Worm (Caenorhabditis elegans) whole organism, young adult: ENCODE data around the gene C24A8.6.

Experiments used
- egl-44 ChIP-seq: fragments of 200-800 bp; sonication (Bioruptor generic); IDR thresholded peaks from 2 replicates; pipeline ENCODE4 v1.3.6; 2022; ENCODE audit warnings: missing genetic modification reagents, missing genetic modification characterization, missing compliant biosample characterization
- lin-35 ChIP-seq, 3 experiments: fragments of 150-350 bp in 2 of 3; sonication (generic microtip) in 1 of 3; optimal IDR thresholded peaks; 2 replicates each; lab custom pipeline; 2014 to 2018; ENCODE audit warnings: missing biosample characterization in 3 of 3, missing genetic modification characterization in 3 of 3, missing genetic modification reagents in 3 of 3
- snpc-3.4 ChIP-seq: sonication (generic microtip); optimal IDR thresholded peaks from 2 replicates; lab custom pipeline; 2017; ENCODE audit warnings: missing genetic modification characterization, mild to moderate bottlenecking, missing compliant biosample characterization, antibody characterized with exemption, moderate library complexity, missing genotype, missing genetic modification reagents

DNA sequence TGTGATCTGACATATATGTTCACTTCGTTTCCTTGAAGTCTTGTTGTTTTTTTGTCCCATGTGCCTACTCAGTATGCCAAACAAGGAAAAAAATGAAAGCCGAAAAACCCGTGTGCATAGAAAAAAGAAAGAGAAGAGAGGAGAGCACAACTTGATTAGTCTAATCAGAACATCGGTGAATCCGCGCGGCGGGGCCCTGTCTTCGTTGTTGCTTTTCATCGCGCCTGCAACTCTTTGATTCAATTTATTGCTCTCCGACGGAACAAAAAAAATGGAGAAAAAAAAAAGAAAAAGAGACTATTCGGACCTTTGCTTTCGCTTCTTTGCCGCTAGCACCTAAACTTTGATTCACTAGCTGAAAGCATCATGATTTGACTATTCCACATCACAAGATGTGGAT, 17.3 kb downstream of the C24A8.6 start:
- TF ChIP-seq egl-44 (GFP tag; lab: Robert Waterston, UW) (no peak), lin-35 (GFP tag; optimal IDR thresholded peaks at IDR 0.05; lab: Kevin White, UChicago) (no peak), snpc-3.4 (no peak)
